Fruit fly (Drosophila melanogaster): Measurements from ENCODE around the gene CG10903.

Gene CG10903

dm6 chr3R:8027203-8027688 is 3.0 kb upstream of the CG10903 start (continued):
- TF ChIP-seq ems (GFP tag; optimal IDR thresholded peaks at IDR 0.05): peak; percentile 42
- TF ChIP-seq cwo (GFP tag; optimal IDR thresholded peaks at IDR 0.05): peak; percentile 75
- no peak for TF ChIP-seq CG7745 (tag; optimal IDR thresholded peaks at IDR 0.05)
- no peak for TF ChIP-seq CG8089 (GFP tag; optimal IDR thresholded peaks at IDR 0.05)
- TF ChIP-seq cas (GFP tag; IDR thresholded peaks at IDR 0.05): no peak
- TF ChIP-seq CG32532 (GFP tag; IDR thresholded peaks at IDR 0.05): peak; percentile 69
- TF ChIP-seq CG3281 (GFP tag; optimal IDR thresholded peaks at IDR 0.05): peak; percentile 86
- TF ChIP-seq Bgb (GFP tag; IDR thresholded peaks at IDR 0.05; ENCODE audit: partially characterized antibody): no peak
- no peak for TF ChIP-seq disco-r (GFP tag; optimal IDR thresholded peaks at IDR 0.05)
- TF ChIP-seq bowl (GFP tag; IDR thresholded peaks at IDR 0.05): peak; percentile 51; the same call in 1 of the 2 replicates
- TF ChIP-seq Ets65A (GFP tag): peak; percentile 18
- peak; percentile 85 for TF ChIP-seq CG30403 (GFP tag; optimal IDR thresholded peaks at IDR 0.05)
- TF ChIP-seq Neu2 (GFP tag; optimal IDR thresholded peaks at IDR 0.05; ENCODE audit: borderline replicate concordance): no peak
- TF ChIP-seq usp (GFP tag; optimal IDR thresholded peaks at IDR 0.05): no peak
- TF ChIP-seq Tbp (GFP tag; optimal IDR thresholded peaks at IDR 0.05): no peak
- TF ChIP-seq Sry-δ (GFP tag; optimal IDR thresholded peaks at IDR 0.05): no peak
- TF ChIP-seq Taf1 (GFP tag; IDR thresholded peaks at IDR 0.05): no peak
- TF ChIP-seq rib (GFP tag; IDR thresholded peaks at IDR 0.05): no peak
- TF ChIP-seq amos (GFP tag; IDR thresholded peaks at IDR 0.05; ENCODE audit: partially characterized antibody): no peak
- 0 out of 3 replicates have a peak, but pooled peaks have one; percentile 54 for TF ChIP-seq Mrtf (GFP tag; IDR thresholded peaks at IDR 0.05)
- peak; percentile 46 for TF ChIP-seq lbe (GFP tag; optimal IDR thresholded peaks at IDR 0.05)
- peak; percentile 69 for TF ChIP-seq ewg (GFP tag; optimal IDR thresholded peaks at IDR 0.05)
- TF ChIP-seq bcd (GFP tag; optimal IDR thresholded peaks at IDR 0.05): peak; percentile 81
- peak; percentile 72 for TF ChIP-seq so (GFP tag; IDR thresholded peaks at IDR 0.05)
- no peak for TF ChIP-seq inv (GFP tag; IDR thresholded peaks at IDR 0.05; ENCODE audit: partially characterized antibody)
- TF ChIP-seq sisA (GFP tag; IDR thresholded peaks at IDR 0.05): peak; percentile 63
- TF ChIP-seq zf30C (GFP tag; optimal IDR thresholded peaks at IDR 0.05): no peak
- TF ChIP-seq Sox102F (GFP tag; optimal IDR thresholded peaks at IDR 0.05): peak; percentile 94
- TF ChIP-seq CG17385 (GFP tag; optimal IDR thresholded peaks at IDR 0.05): peak; percentile 92
- TF ChIP-seq CG15514 (GFP tag; optimal IDR thresholded peaks at IDR 0.05): peak; percentile 45
- TF ChIP-seq CG6175 (GFP tag; IDR thresholded peaks at IDR 0.05): no peak; the same call in 2 of the 3 replicates
- TF ChIP-seq E2f2 (GFP tag; IDR thresholded peaks at IDR 0.05): peak; percentile 64; the same call in 1 of the 2 replicates
- 0 out of 2 replicates have a peak, but pooled peaks have one; percentile 4 for TF ChIP-seq CG10959 (GFP tag; IDR thresholded peaks at IDR 0.05)
- TF ChIP-seq Dad (GFP tag; optimal IDR thresholded peaks at IDR 0.05): no peak
- TF ChIP-seq kah (GFP tag; optimal IDR thresholded peaks at IDR 0.05): peak; percentile 63
- TF ChIP-seq fd64A (GFP tag; optimal IDR thresholded peaks at IDR 0.05): no peak
- TF ChIP-seq eyg (GFP tag; optimal IDR thresholded peaks at IDR 0.05): no peak
- TF ChIP-seq CG12155 (GFP tag; optimal IDR thresholded peaks at IDR 0.05): peak; percentile 76
- peak; percentile 64 for TF ChIP-seq CG18476 (GFP tag; optimal IDR thresholded peaks at IDR 0.05)
- TF ChIP-seq CG2712 (tag; optimal IDR thresholded peaks at IDR 0.05): peak; percentile 90
- TF ChIP-seq Doc2 (GFP tag; IDR thresholded peaks at IDR 0.05): no peak
- no peak for TF ChIP-seq mld (GFP tag; IDR thresholded peaks at IDR 0.05; ENCODE audit: partially characterized antibody)
- peak; percentile 81 for TF ChIP-seq oc (tag; optimal IDR thresholded peaks at IDR 0.05)
- TF ChIP-seq CG7556 (GFP tag; optimal IDR thresholded peaks at IDR 0.05): peak; percentile 98
- TF ChIP-seq CG2889 (GFP tag; IDR thresholded peaks at IDR 0.05): 0 out of 3 replicates have a peak, but pooled peaks have one; percentile 13
- TF ChIP-seq corto (GFP tag; optimal IDR thresholded peaks at IDR 0.05): peak; percentile 29
- no peak for TF ChIP-seq eve (GFP tag; optimal IDR thresholded peaks at IDR 0.05)
- TF ChIP-seq CG4328 (GFP tag; optimal IDR thresholded peaks at IDR 0.05): peak; percentile 64
- TF ChIP-seq sima (GFP tag; optimal IDR thresholded peaks at IDR 0.05): no peak
- no peak for TF ChIP-seq ash1 (GFP tag; optimal IDR thresholded peaks at IDR 0.05)
- no peak for TF ChIP-seq CG2199 (GFP tag; IDR thresholded peaks at IDR 0.05)
